Worm (Caenorhabditis elegans): Measurements from ENCODE around the gene nmur-1.
A peak's percentile ranks its signal among the peaks of the same experiment; 100 is the strongest.

Gene nmur-1

ce11 chrX:9024270-9024669 lies 43.5 kb downstream of the nmur-1 start (continued):
- peak; percentile 56 for TF ChIP-seq rbr-2 (tag; optimal IDR thresholded peaks at IDR 0.05)
- no peak for TF ChIP-seq dpl-1 (GFP tag; optimal IDR thresholded peaks at IDR 0.05)
- TF ChIP-seq lin-39 (tag; optimal IDR thresholded peaks at IDR 0.05) = no peak
- peak; percentile 79 for TF ChIP-seq lin-1 (GFP tag; IDR thresholded peaks at IDR 0.05)
- TF ChIP-seq attf-4 (tag; optimal IDR thresholded peaks at IDR 0.05) = no peak
- TF ChIP-seq duxl-1 (tag; optimal IDR thresholded peaks at IDR 0.05; ENCODE audit: poor library complexity) = no peak
- TF ChIP-seq daf-16 (GFP tag; optimal IDR thresholded peaks at IDR 0.05) = peak; percentile 27 to 84
- peak; percentile 60 for TF ChIP-seq daf-16 (tag; optimal IDR thresholded peaks at IDR 0.05)
- TF ChIP-seq daf-12 (tag; optimal IDR thresholded peaks at IDR 0.05) = no peak

DNA sequence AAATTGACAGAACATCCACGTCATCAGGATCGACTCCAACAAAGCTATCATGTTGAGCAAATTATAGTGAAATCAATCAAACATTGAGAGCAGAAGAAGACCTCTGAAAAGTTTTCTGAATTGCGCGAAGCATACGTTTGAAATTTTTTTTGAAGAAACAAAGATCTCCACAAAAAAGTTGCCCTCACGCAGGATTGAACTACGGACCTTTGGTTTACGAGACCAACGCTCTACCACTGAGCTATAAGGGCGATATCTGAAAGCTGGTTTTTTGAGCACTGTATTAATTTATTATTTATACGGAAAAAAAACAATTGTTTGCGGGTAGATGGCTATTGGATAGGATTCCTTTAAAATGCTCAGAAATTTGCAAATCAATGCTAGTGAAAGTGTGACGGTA lies 44.7 kb downstream of the nmur-1 start:
- TF ChIP-seq aha-1 (tag) (no peak), ama-1 (optimal IDR thresholded peaks at IDR 0.05) (no peak), nhr-76 (tag; optimal IDR thresholded peaks at IDR 0.05) (no peak)

DNA sequence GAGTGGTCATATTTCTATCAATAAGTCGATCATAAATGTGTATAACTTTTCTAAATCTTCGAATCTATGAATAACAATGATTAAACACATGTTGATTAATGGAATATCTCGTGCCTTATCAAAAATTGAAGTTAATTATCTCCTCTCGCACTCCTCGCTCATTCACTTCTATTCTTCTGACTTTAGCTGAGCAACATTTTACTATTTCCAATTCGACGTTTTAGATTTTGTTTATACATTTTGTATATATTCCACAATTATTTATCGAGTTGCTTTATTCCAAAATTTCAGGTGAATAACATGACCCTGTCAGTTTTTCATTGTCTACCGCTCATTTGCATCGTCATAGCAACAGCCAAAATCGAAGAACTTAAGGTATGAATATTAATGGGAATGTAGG lies 46.5 kb downstream of the nmur-1 start, which contains the start of gene T25B6.3:
TSS of gene T25B6.3 (plus strand) at position 301 of the 400 bp plus-strand sequence.
- TF ChIP-seq spr-1 (tag; optimal IDR thresholded peaks at IDR 0.05) (no peak), aha-1 (tag) (peak; percentile 34)

DNA sequence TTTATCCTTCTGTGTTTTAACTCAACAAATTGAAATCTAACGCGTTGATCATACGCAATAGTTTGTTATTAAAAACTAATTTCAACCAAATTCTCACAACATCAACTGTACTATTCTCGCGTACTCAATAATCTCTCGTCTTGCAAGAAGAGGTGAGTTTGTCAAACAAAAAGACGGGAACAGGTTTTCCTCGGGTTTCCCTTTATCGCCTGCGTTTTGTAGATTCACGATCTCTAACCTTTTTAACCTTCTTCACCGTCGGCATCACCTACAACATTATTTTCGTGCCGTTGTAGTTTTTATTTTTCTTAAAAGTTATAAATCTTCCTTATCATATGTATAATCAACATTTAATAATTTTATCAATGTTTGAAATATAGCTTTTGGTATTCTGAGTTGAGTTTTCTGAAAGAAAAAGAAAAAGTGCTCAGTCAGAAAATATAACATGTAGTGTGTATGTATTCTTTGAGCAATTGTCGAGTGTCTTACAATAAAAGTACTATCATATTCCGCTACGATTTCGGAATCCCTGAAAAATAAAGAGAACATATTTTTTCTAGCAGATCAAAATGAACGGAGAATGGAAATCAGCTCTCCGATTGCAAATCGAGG lies 48.2 kb downstream of the nmur-1 start, which contains the start of gene snf-12:
TSS of gene snf-12 (plus strand) at position 562 of the 612 bp plus-strand sequence.
- TF ChIP-seq nhr-25 (tag; optimal IDR thresholded peaks at IDR 0.05; ENCODE audit: borderline replicate concordance, insufficient read depth) (peak; percentile 7), aha-1 (tag) (peak; percentile 64), R02D3.7 (tag; optimal IDR thresholded peaks at IDR 0.05) (no peak), nhr-28 (tag; optimal IDR thresholded peaks at IDR 0.05) (peak; percentile 50)

DNA sequence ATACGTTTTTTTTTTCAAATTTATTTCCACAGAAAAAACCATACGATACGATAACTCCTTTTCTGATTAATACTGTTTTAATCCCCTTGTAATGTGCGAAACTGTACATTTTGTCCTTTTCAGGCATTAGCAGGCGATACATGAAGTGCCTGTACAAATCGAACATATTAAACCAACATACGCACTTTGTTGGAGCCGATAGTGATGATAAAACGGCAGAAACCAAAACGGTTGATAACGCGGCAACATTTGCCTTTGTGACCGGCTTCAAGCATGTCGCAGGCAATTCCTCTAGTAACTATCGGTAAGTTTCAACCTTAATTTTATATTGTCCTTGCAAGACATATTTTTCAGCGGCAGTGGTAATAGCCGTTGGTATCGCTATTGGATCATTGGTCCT lies 53.5 kb downstream of the nmur-1 start, which contains the start of gene nep-22:
TSS of gene nep-22 (plus strand) at position 245 of the 400 bp plus-strand sequence.
- TF ChIP-seq php-3 (GFP tag; IDR thresholded peaks at IDR 0.05) (0 out of 2 replicates have a peak, but pooled peaks have one; percentile 31), F37D6.2 (tag; optimal IDR thresholded peaks at IDR 0.05) (no peak), pqm-1 (tag; optimal IDR thresholded peaks at IDR 0.05) (peak; percentile 87), nhr-28 (tag; optimal IDR thresholded peaks at IDR 0.05) (peak; percentile 53), fkh-10 (GFP tag; optimal IDR thresholded peaks at IDR 0.05) (no peak), hlh-11 (tag; optimal IDR thresholded peaks at IDR 0.05) (peak; percentile 36), mes-2 (tag; optimal IDR thresholded peaks at IDR 0.05; ENCODE audit: poor library complexity, severe bottlenecking) (no peak), ceh-82 (tag; optimal IDR thresholded peaks at IDR 0.05) (no peak), dmd-6 (GFP tag; IDR thresholded peaks at IDR 0.05) (peak; percentile 57), Y75B8A.6 (GFP tag; IDR thresholded peaks at IDR 0.05) (no peak)
